Fruit fly (Drosophila melanogaster) whole organism, adult: Measurements from ENCODE around the gene CG31704.

ENCODE experiments used
- CG11617 ChIP-seq: fragments of 200-800 bp; sonication (Bioruptor generic); optimal IDR thresholded peaks from 2 replicates; lab custom pipeline; 2017; ENCODE audit warnings: mild to moderate bottlenecking, missing biosample characterization, missing genetic modification reagents, missing genetic modification characterization
- CG12768 ChIP-seq: fragments of 200-800 bp; sonication (Bioruptor generic); optimal IDR thresholded peaks from 2 replicates; lab custom pipeline; 2017; ENCODE audit warnings: missing biosample characterization, missing genetic modification characterization, mild to moderate bottlenecking, moderate library complexity, missing genetic modification reagents
- CG14711 ChIP-seq: fragments of 200-800 bp; sonication (Bioruptor generic); optimal IDR thresholded peaks from 2 replicates; lab custom pipeline; 2018; ENCODE audit warnings: missing biosample characterization, mild to moderate bottlenecking, missing genetic modification characterization, moderate library complexity
- CG1620 ChIP-seq: fragments of 200-800 bp; sonication (Bioruptor generic); optimal IDR thresholded peaks from 2 replicates; lab custom pipeline; 2016; ENCODE audit warnings: missing biosample characterization, missing genetic modification characterization
- CG33017 ChIP-seq: fragments of 200-800 bp; sonication (Bioruptor generic); optimal IDR thresholded peaks from 2 replicates; lab custom pipeline; 2018; ENCODE audit warnings: missing biosample characterization, mild to moderate bottlenecking, missing genetic modification characterization, moderate library complexity
- CG5204 ChIP-seq: fragments of 200-800 bp; sonication (Bioruptor generic); optimal IDR thresholded peaks from 2 replicates; lab custom pipeline; 2016; ENCODE audit warnings: missing biosample characterization, missing genetic modification characterization
- CG7101 ChIP-seq: fragments of 200-800 bp; sonication (Bioruptor generic); optimal IDR thresholded peaks from 2 replicates; lab custom pipeline; 2018; ENCODE audit warnings: missing biosample characterization, mild to moderate bottlenecking, missing genetic modification characterization, moderate library complexity
- Clk ChIP-seq: fragments of 200-800 bp; sonication (Bioruptor generic); optimal IDR thresholded peaks from 2 replicates; lab custom pipeline; 2017; ENCODE audit warnings: missing biosample characterization, missing genetic modification characterization
- Hr96 ChIP-seq: fragments of 200-800 bp; sonication (Bioruptor generic); optimal IDR thresholded peaks from 2 replicates; lab custom pipeline; 2016; ENCODE audit warnings: missing biosample characterization, missing genetic modification characterization
- Mnt ChIP-seq: fragments of 200-800 bp; sonication (Bioruptor generic); optimal IDR thresholded peaks from 2 replicates; lab custom pipeline; 2016; ENCODE audit warnings: missing biosample characterization, mild to moderate bottlenecking, missing genetic modification characterization
- cnc ChIP-seq, 2 experiments: fragments of >200 bp; optimal IDR thresholded peaks; 2 replicates each; lab custom pipeline; 2017
- kay ChIP-seq: fragments of 200-800 bp; sonication (Bioruptor generic); peaks from one replicate; lab custom pipeline; 2016; ENCODE audit warnings: missing biosample characterization, missing genetic modification characterization, borderline replicate concordance
- ovo ChIP-seq: fragments of 200-800 bp; sonication (Bioruptor generic); optimal IDR thresholded peaks from 2 replicates; lab custom pipeline; 2016; ENCODE audit warnings: missing biosample characterization, missing genetic modification characterization
- tj ChIP-seq: fragments of 200-800 bp; sonication (Bioruptor generic); optimal IDR thresholded peaks from 3 replicates; lab custom pipeline; 2017; ENCODE audit warnings: missing biosample characterization, mild to moderate bottlenecking, missing genetic modification characterization, moderate library complexity
- toe ChIP-seq: fragments of 200-800 bp; sonication (Bioruptor generic); optimal IDR thresholded peaks from 2 replicates; lab custom pipeline; 2016; ENCODE audit warnings: missing biosample characterization, missing genetic modification characterization

CG31704 gene

DNA sequence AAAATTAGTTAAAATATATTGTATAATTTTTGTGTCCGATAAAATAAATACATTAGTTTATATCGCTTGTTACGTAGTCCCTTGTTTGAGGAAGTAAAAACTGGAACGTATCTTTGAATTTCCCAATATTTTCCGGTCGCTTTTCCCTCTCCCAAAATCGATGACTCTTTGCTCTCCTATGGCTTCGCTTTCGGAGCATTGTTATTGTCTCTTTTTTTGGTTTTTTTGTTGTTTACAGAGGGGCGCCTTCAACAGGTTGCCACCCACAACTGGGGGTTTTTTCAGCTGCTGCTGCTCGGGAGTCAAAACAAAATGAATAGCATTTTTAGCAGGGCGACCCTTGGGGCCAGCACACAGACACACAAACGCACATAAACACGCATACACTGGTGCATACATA is 34.4 kb downstream of the CG31704 start:
- no peak for TF ChIP-seq CG11617 (GFP tag; lab: Kevin White, UChicago)
- TF ChIP-seq CG1620: no peak
- TF ChIP-seq cnc (optimal IDR thresholded peaks at IDR 0.05; lab: Kevin White, UChicago): no peak
- no peak for TF ChIP-seq Clk (GFP tag; lab: Kevin White, UChicago)
- no peak for TF ChIP-seq kay (GFP tag; lab: Kevin White, UChicago)
- no peak for TF ChIP-seq CG5204 (GFP tag; lab: Kevin White, UChicago)

DNA sequence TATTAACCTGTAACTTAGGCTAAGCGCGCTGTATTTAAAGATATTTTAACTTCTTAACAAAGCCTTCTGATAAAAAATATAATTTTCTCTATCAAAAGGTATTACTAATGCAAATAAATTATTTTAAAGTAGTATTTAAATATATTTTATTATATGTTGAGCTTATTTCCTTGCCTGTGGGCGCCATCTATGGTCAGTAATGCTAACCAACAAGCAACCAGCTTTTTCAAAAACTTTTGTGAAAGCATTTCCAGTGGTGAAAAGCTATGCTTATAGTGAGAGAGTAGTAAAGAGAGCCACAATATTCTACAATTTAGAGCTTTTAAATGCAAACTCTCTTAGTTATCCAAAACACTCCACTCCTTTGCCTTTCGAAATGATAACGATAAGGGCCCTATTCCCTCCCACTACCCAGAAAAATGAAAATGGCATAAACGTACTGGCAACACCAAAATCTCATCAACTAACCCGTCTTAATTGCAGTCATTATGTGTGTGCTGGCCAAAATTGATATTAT is 38.4 kb downstream of the CG31704 start:
- TF ChIP-seq Hr96 (GFP tag; lab: Kevin White, UChicago) (no peak), tj (no peak), CG11617 (GFP tag; lab: Kevin White, UChicago) (no peak), CG5204 (GFP tag; lab: Kevin White, UChicago) (no peak), CG33017 (tag; lab: Kevin White, UChicago) (no peak), CG14711 (tag; lab: Kevin White, UChicago) (no peak), CG12768 (GFP tag; lab: Kevin White, UChicago) (no peak), CG7101 (tag; lab: Kevin White, UChicago) (no peak), Clk (GFP tag; lab: Kevin White, UChicago) (no peak), toe (GFP tag; lab: Kevin White, UChicago) (no peak), Mnt (GFP tag; lab: Kevin White, UChicago) (no peak), ovo (GFP tag; lab: Kevin White, UChicago) (no peak)
